Worm (Caenorhabditis elegans): ENCODE data around the gene skr-18.
A peak's percentile ranks its signal among the peaks of the same experiment; 100 is the strongest.

The skr-18 gene

DNA sequence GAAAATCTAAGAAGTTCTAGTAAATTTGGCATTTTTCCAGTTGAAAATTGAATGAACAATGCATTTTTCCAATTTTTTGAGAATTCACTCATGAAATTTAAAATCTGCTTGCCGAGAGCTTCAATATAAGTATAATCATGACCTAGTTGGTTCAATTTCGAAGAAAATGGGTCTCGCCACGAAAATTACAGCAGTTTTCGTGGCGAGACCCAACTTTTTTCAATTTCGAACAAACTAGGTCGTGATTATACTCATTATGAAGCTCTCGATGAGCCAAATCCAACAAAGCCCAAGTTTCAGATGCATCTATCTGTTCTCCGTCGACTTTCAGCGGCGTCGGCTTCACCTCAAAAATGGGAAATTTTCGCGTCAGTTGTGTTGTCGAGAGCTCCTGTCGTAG, 5.3 kb upstream of the skr-18 start, which contains the start of gene mrpl-46:
Gene mrpl-46 (plus strand): TSS at position 301 of the 400 bp plus-strand sequence.
- TF ChIP-seq nhr-23 (tag; optimal IDR thresholded peaks at IDR 0.05) (no peak), mdl-1 (tag; optimal IDR thresholded peaks at IDR 0.05) (no peak), egl-27 (tag; optimal IDR thresholded peaks at IDR 0.05) (no peak), alr-1 (tag; optimal IDR thresholded peaks at IDR 0.05) (no peak), nhr-6 (tag; optimal IDR thresholded peaks at IDR 0.05) (no peak), nhr-11 (tag; optimal IDR thresholded peaks at IDR 0.05) (no peak), ztf-11 (tag; optimal IDR thresholded peaks at IDR 0.05) (no peak), fos-1 (tag; optimal IDR thresholded peaks at IDR 0.05) (no peak), lin-11 (tag; optimal IDR thresholded peaks at IDR 0.05) (no peak), unc-62 (GFP tag; optimal IDR thresholded peaks at IDR 0.05) (no peak), skn-1 (tag; optimal IDR thresholded peaks at IDR 0.05) (no peak), nhr-25 (tag; optimal IDR thresholded peaks at IDR 0.05) (no peak)

DNA sequence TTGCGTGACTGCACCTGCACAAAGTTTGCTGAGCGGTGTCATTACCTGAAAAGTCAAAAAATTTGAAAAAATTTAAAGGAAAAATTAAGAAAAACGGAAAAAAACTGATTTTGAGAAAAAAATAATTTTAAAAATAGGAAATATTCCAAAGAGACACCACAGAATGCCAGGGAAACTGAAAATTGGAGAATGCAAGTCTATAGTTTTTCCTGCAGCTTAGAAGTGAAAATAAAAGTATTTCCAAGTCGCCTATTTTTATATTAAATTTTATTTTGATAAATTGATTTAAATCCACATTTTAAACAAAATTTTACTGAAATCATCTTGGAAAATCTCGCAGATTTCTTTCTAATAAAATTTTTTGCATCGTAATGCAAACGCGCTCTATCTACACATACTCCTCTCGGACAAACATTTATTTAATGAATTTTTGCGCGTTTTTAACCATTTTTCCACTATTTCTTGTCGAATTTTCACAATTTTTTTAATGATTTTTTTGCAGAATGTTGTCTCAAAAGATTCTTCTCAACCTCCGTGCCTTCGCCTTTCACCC, 1.4 kb upstream of the skr-18 start, which contains the start of the genes F56B3.11 and ech-5:
Gene F56B3.11 (minus strand): TSS at position 51 of the 553 bp plus-strand sequence.
Gene ech-5 (plus strand): TSS at position 503 of the 553 bp plus-strand sequence.
- TF ChIP-seq elt-3 (tag; optimal IDR thresholded peaks at IDR 0.05) (no peak), lin-13 (GFP tag; optimal IDR thresholded peaks at IDR 0.05) (peak; percentile 80), ceh-16 (tag; optimal IDR thresholded peaks at IDR 0.05) (peak; percentile 25), nhr-237 (tag; optimal IDR thresholded peaks at IDR 0.05) (no peak), nhr-25 (tag; optimal IDR thresholded peaks at IDR 0.05) (peak; percentile 66), nhr-21 (tag; optimal IDR thresholded peaks at IDR 0.05) (peak; percentile 13), blmp-1 (tag; optimal IDR thresholded peaks at IDR 0.05; ENCODE audit: insufficient read depth) (no peak), nhr-11 (tag; optimal IDR thresholded peaks at IDR 0.05) (no peak), Y55F3AM.14 (GFP tag; optimal IDR thresholded peaks at IDR 0.05) (peak; percentile 50), unc-55 (GFP tag; optimal IDR thresholded peaks at IDR 0.05) (peak; percentile 87), peb-1 (tag; optimal IDR thresholded peaks at IDR 0.05) (no peak), nhr-10 (tag; optimal IDR thresholded peaks at IDR 0.05) (peak; percentile 37), unc-39 (tag; optimal IDR thresholded peaks at IDR 0.05) (no peak), sem-4 (tag; optimal IDR thresholded peaks at IDR 0.05) (no peak), sma-3 (GFP tag; optimal IDR thresholded peaks at IDR 0.05) (peak; percentile 94), alr-1 (tag; optimal IDR thresholded peaks at IDR 0.05) (no peak), nhr-12 (tag; optimal IDR thresholded peaks at IDR 0.05) (no peak), nhr-77 (tag; optimal IDR thresholded peaks at IDR 0.05) (no peak), ztf-4 (tag; optimal IDR thresholded peaks at IDR 0.05) (peak; percentile 1), F13H6.1 (tag; optimal IDR thresholded peaks at IDR 0.05) (peak; percentile 68), fos-1 (tag; optimal IDR thresholded peaks at IDR 0.05) (peak; percentile 44), nhr-129 (tag; optimal IDR thresholded peaks at IDR 0.05) (peak; percentile 39), unc-62 (GFP tag; optimal IDR thresholded peaks at IDR 0.05) (no peak), ama-1 (optimal IDR thresholded peaks at IDR 0.05) (no peak), ZK546.5 (tag; optimal IDR thresholded peaks at IDR 0.05) (no peak), elt-1 (tag; optimal IDR thresholded peaks at IDR 0.05) (no peak), zag-1 (tag; optimal IDR thresholded peaks at IDR 0.05) (no peak), R02D3.7 (tag; optimal IDR thresholded peaks at IDR 0.05) (no peak), crh-2 (tag; optimal IDR thresholded peaks at IDR 0.05) (peak; percentile 56), lin-39 (tag; optimal IDR thresholded peaks at IDR 0.05) (no peak), dmd-4 (tag; optimal IDR thresholded peaks at IDR 0.05) (no peak), gmeb-1 (tag; optimal IDR thresholded peaks at IDR 0.05) (peak; percentile 78), egl-27 (tag; optimal IDR thresholded peaks at IDR 0.05) (peak; percentile 32), snpc-4 (tag; optimal IDR thresholded peaks at IDR 0.05) (peak; percentile 26), nhr-23 (tag; optimal IDR thresholded peaks at IDR 0.05) (no peak), ztf-1 (GFP tag; conservative IDR thresholded peaks at IDR 0.05) (no peak), nhr-6 (tag; optimal IDR thresholded peaks at IDR 0.05) (peak; percentile 43), mab-5 (tag; optimal IDR thresholded peaks at IDR 0.05) (no peak), sma-9 (GFP tag; optimal IDR thresholded peaks at IDR 0.05) (no peak), sma-9 (tag; optimal IDR thresholded peaks at IDR 0.05) (no peak), lsy-2 (tag; optimal IDR thresholded peaks at IDR 0.05) (peak; percentile 48 to 88), mdl-1 (tag; optimal IDR thresholded peaks at IDR 0.05) (no peak), lin-11 (tag; optimal IDR thresholded peaks at IDR 0.05) (no peak), skn-1 (tag; optimal IDR thresholded peaks at IDR 0.05) (peak; percentile 26), mbf-1 (tag; optimal IDR thresholded peaks at IDR 0.05) (no peak), ztf-11 (tag; optimal IDR thresholded peaks at IDR 0.05) (no peak), ceh-82 (tag; optimal IDR thresholded peaks at IDR 0.05) (no peak), C34F6.9 (tag; optimal IDR thresholded peaks at IDR 0.05) (peak; percentile 91), aly-2 (tag; optimal IDR thresholded peaks at IDR 0.05) (no peak)

Data from whole organism, L2 larva.